Fruit fly (Drosophila melanogaster) whole organism, embryonic: ENCODE results near the gene CG16719.
A peak's percentile ranks its signal among the peaks of the same experiment; 100 is the strongest.

ENCODE experiments used
- Aef1 ChIP-seq: fragments of 200-800 bp; sonication (Bioruptor generic); IDR thresholded peaks from 3 replicates; pipeline ENCODE4 v1.3.6; 2022; ENCODE audit warnings: missing biosample characterization, missing genetic modification characterization
- CG10209 ChIP-seq: fragments of 200-800 bp; sonication (Bioruptor generic); optimal IDR thresholded peaks from 3 replicates; lab custom pipeline; 2017; ENCODE audit warnings: missing biosample characterization, mild to moderate bottlenecking, missing genetic modification characterization, missing genetic modification reagents
- CG10543 ChIP-seq: fragments of 200-800 bp; sonication (Bioruptor generic); optimal IDR thresholded peaks from 3 replicates; lab custom pipeline; 2017; ENCODE audit warnings: missing biosample characterization, mild to moderate bottlenecking, missing genetic modification characterization, moderate library complexity
- CG13624 ChIP-seq: fragments of 200-800 bp; sonication (Bioruptor generic); optimal IDR thresholded peaks from 2 replicates; lab custom pipeline; 2016; ENCODE audit warnings: missing biosample characterization, missing genetic modification characterization
- CG14710 ChIP-seq: fragments of 200-800 bp; sonication (Bioruptor generic); optimal IDR thresholded peaks from 3 replicates; lab custom pipeline; 2019; ENCODE audit warnings: missing biosample characterization, mild to moderate bottlenecking, missing genetic modification characterization, moderate library complexity
- CG1832 ChIP-seq: fragments of 200-800 bp; sonication (Bioruptor generic); optimal IDR thresholded peaks from 2 replicates; lab custom pipeline; 2017; ENCODE audit warnings: missing biosample characterization, mild to moderate bottlenecking, missing genetic modification characterization, inconsistent platforms
- CG18599 ChIP-seq: fragments of 200-800 bp; sonication (Bioruptor generic); optimal IDR thresholded peaks from 3 replicates; lab custom pipeline; 2017; ENCODE audit warnings: missing biosample characterization, missing genetic modification characterization, mild to moderate bottlenecking, moderate library complexity, missing genetic modification reagents
- CG2116 ChIP-seq: fragments of 200-800 bp; sonication (Bioruptor generic); optimal IDR thresholded peaks from 3 replicates; lab custom pipeline; 2018; ENCODE audit warnings: missing biosample characterization, mild to moderate bottlenecking, missing genetic modification characterization
- CG30403 ChIP-seq: fragments of 200-800 bp; sonication (Bioruptor generic); optimal IDR thresholded peaks from 3 replicates; lab custom pipeline; 2016; ENCODE audit warnings: missing biosample characterization, missing genetic modification characterization
- CG3065 ChIP-seq: fragments of 200-800 bp; sonication (Bioruptor generic); optimal IDR thresholded peaks from 2 replicates; lab custom pipeline; 2016; ENCODE audit warnings: missing biosample characterization, missing genetic modification characterization
- CG3847 ChIP-seq: fragments of 200-800 bp; sonication (Bioruptor generic); IDR thresholded peaks from 2 replicates; pipeline ENCODE4 v1.3.6; 2022; ENCODE audit warnings: missing biosample characterization, missing genetic modification characterization
- CG4282 ChIP-seq: fragments of 200-800 bp; sonication (Bioruptor generic); optimal IDR thresholded peaks from 2 replicates; lab custom pipeline; 2016; ENCODE audit warnings: missing biosample characterization, missing genetic modification characterization
- CG6683 ChIP-seq: fragments of 200-800 bp; sonication (Bioruptor generic); optimal IDR thresholded peaks from 2 replicates; lab custom pipeline; 2017; ENCODE audit warnings: missing biosample characterization, mild to moderate bottlenecking, missing genetic modification characterization, missing genetic modification reagents
- CG7271 ChIP-seq: fragments of 200-800 bp; sonication (Bioruptor generic); optimal IDR thresholded peaks from 2 replicates; lab custom pipeline; 2018; ENCODE audit warnings: missing biosample characterization, mild to moderate bottlenecking, missing genetic modification characterization, moderate library complexity
- CG7928 ChIP-seq: fragments of 200-800 bp; sonication (Bioruptor generic); optimal IDR thresholded peaks from 2 replicates; lab custom pipeline; 2017; ENCODE audit warnings: missing biosample characterization, mild to moderate bottlenecking, missing genetic modification characterization
- CG8290 ChIP-seq, 3 experiments: fragments of 200-800 bp; sonication (Bioruptor generic); optimal IDR thresholded peaks; 2 replicates each; lab custom pipeline; 2016 to 2019; ENCODE audit warnings: missing biosample characterization in 3 of 3, missing genetic modification characterization in 3 of 3, mild to moderate bottlenecking in 2 of 3, moderate library complexity in 1 of 3
- CG8924 ChIP-seq: fragments of 200-800 bp; optimal IDR thresholded peaks from 3 replicates; lab custom pipeline; 2019; ENCODE audit warnings: missing biosample characterization, mild to moderate bottlenecking, missing genetic modification characterization, moderate library complexity
- CG8944 ChIP-seq: fragments of 200-800 bp; sonication (Bioruptor generic); optimal IDR thresholded peaks from 3 replicates; lab custom pipeline; 2016; ENCODE audit warnings: missing biosample characterization, missing genetic modification characterization
- ERR ChIP-seq: fragments of 200-800 bp; sonication (Bioruptor generic); optimal IDR thresholded peaks from 2 replicates; lab custom pipeline; 2016; ENCODE audit warnings: missing biosample characterization, missing genetic modification characterization
- Eip74EF ChIP-seq, 2 experiments: fragments of 200-800 bp in 1 of 2; fragments of >200 bp in 1 of 2; sonication (Bioruptor generic) in 1 of 2; optimal IDR thresholded peaks; 2 replicates each; lab custom pipeline; 2017 to 2019; ENCODE audit warnings: missing biosample characterization in 2 of 2, missing genetic modification characterization in 2 of 2, mild to moderate bottlenecking in 1 of 2, moderate library complexity in 1 of 2
- GATAe ChIP-seq: fragments of 200-800 bp; sonication (Bioruptor generic); conservative IDR thresholded peaks from 2 replicates; pipeline ENCODE4 v1.3.6; 2022; ENCODE audit warnings: missing biosample characterization, missing genetic modification characterization
- Gsc ChIP-seq: fragments of 200-800 bp; sonication (Bioruptor generic); IDR thresholded peaks from 2 replicates; pipeline ENCODE4 v1.3.6; 2022; ENCODE audit warnings: missing biosample characterization, missing genetic modification characterization
- HHEX ChIP-seq: fragments of 200-800 bp; sonication (Bioruptor generic); optimal IDR thresholded peaks from 3 replicates; lab custom pipeline; 2017; ENCODE audit warnings: missing biosample characterization, mild to moderate bottlenecking, missing genetic modification characterization, missing genetic modification reagents
- Hmr ChIP-seq: fragments of 200-800 bp; sonication (Bioruptor generic); optimal IDR thresholded peaks from 3 replicates; lab custom pipeline; 2017; ENCODE audit warnings: mild to moderate bottlenecking, missing biosample characterization, missing genetic modification reagents, missing genetic modification characterization
- Rx ChIP-seq: fragments of 200-800 bp; sonication (Bioruptor generic); IDR thresholded peaks from 2 replicates; pipeline ENCODE4 v1.3.6; 2022; ENCODE audit warnings: missing biosample characterization, missing genetic modification characterization
- Scr ChIP-seq: fragments of 200-800 bp; sonication (Bioruptor generic); IDR thresholded peaks from 2 replicates; pipeline ENCODE4 v1.3.6; 2022; ENCODE audit warnings: missing biosample characterization, missing genetic modification characterization; ENCODE audit not compliant: partially characterized antibody
- Usf ChIP-seq: fragments of 200-800 bp; sonication (Bioruptor generic); optimal IDR thresholded peaks from 2 replicates; lab custom pipeline; 2017; ENCODE audit warnings: missing genotype, missing biosample characterization, missing genetic modification characterization
- ara ChIP-seq: fragments of 200-800 bp; sonication (Bioruptor generic); IDR thresholded peaks from 2 replicates; pipeline ENCODE4 v1.3.6; 2022; ENCODE audit warnings: missing biosample characterization, missing genetic modification characterization
- cg ChIP-seq: fragments of 200-800 bp; sonication (Bioruptor generic); optimal IDR thresholded peaks from 3 replicates; lab custom pipeline; 2019; ENCODE audit warnings: missing biosample characterization, mild to moderate bottlenecking, missing genetic modification characterization, moderate library complexity
- corto ChIP-seq: fragments of 200-800 bp; sonication (Bioruptor generic); optimal IDR thresholded peaks from 2 replicates; lab custom pipeline; 2016; ENCODE audit warnings: missing biosample characterization, mild to moderate bottlenecking, missing genetic modification characterization, moderate library complexity
- en ChIP-seq: fragments of 200-800 bp; sonication (Bioruptor generic); optimal IDR thresholded peaks from 2 replicates; lab custom pipeline; 2016; ENCODE audit warnings: missing biosample characterization, missing genetic modification characterization
- esg ChIP-seq: fragments of 200-800 bp; sonication (Bioruptor generic); conservative IDR thresholded peaks from 2 replicates; pipeline ENCODE4 v1.3.6; 2022; ENCODE audit warnings: missing biosample characterization, missing genetic modification characterization
- ewg ChIP-seq: fragments of 200-800 bp; sonication (Bioruptor generic); optimal IDR thresholded peaks from 3 replicates; lab custom pipeline; 2017; ENCODE audit warnings: mild to moderate bottlenecking, missing biosample characterization, missing genetic modification reagents, missing genetic modification characterization
- exex ChIP-seq: fragments of 200-800 bp; sonication (Bioruptor generic); optimal IDR thresholded peaks from 4 replicates; lab custom pipeline; 2018; ENCODE audit warnings: missing biosample characterization, mild to moderate bottlenecking, missing genetic modification characterization, moderate library complexity
- fd96Cb ChIP-seq: fragments of 200-800 bp; sonication (Bioruptor generic); optimal IDR thresholded peaks from 2 replicates; lab custom pipeline; 2018; ENCODE audit warnings: missing biosample characterization, mild to moderate bottlenecking, missing genetic modification characterization, moderate library complexity
- fru ChIP-seq: fragments of >200 bp; optimal IDR thresholded peaks from 2 replicates; lab custom pipeline; 2017
- gce ChIP-seq: fragments of 200-800 bp; sonication (Bioruptor generic); IDR thresholded peaks from 3 replicates; pipeline ENCODE4 v1.3.6; 2022; ENCODE audit warnings: missing biosample characterization, missing genetic modification characterization
- gcm2 ChIP-seq: fragments of 200-800 bp; sonication (Bioruptor generic); optimal IDR thresholded peaks from 2 replicates; lab custom pipeline; 2016; ENCODE audit warnings: missing biosample characterization, missing genetic modification characterization
- ind ChIP-seq: fragments of 200-800 bp; sonication (Bioruptor generic); optimal IDR thresholded peaks from 3 replicates; lab custom pipeline; 2016; ENCODE audit warnings: missing biosample characterization, missing genetic modification characterization
- mld ChIP-seq: fragments of 200-800 bp; sonication (Bioruptor generic); IDR thresholded peaks from 3 replicates; pipeline ENCODE4 v1.3.6; 2022; ENCODE audit warnings: missing biosample characterization, missing genetic modification characterization; ENCODE audit not compliant: partially characterized antibody
- nau ChIP-seq: fragments of 200-800 bp; sonication (Bioruptor generic); optimal IDR thresholded peaks from 3 replicates; lab custom pipeline; 2017; ENCODE audit warnings: missing biosample characterization, mild to moderate bottlenecking, missing genetic modification characterization, missing genetic modification reagents
- oc ChIP-seq: fragments of 200-800 bp; sonication (Bioruptor generic); optimal IDR thresholded peaks from 2 replicates; lab custom pipeline; 2018; ENCODE audit warnings: missing biosample characterization, mild to moderate bottlenecking, missing genetic modification characterization, moderate library complexity
- pros ChIP-seq: fragments of 200-800 bp; sonication (Bioruptor generic); optimal IDR thresholded peaks from 3 replicates; lab custom pipeline; 2019; ENCODE audit warnings: missing biosample characterization, mild to moderate bottlenecking, missing genetic modification characterization, moderate library complexity
- pum ChIP-seq: fragments of 200-800 bp; sonication (Bioruptor generic); optimal IDR thresholded peaks from 2 replicates; lab custom pipeline; 2016; ENCODE audit warnings: missing biosample characterization, missing genetic modification characterization
- run ChIP-seq: fragments of 200-800 bp; sonication (Bioruptor generic); optimal IDR thresholded peaks from 3 replicates; lab custom pipeline; 2018; ENCODE audit warnings: missing biosample characterization, mild to moderate bottlenecking, missing genetic modification characterization
- schlank ChIP-seq: fragments of 200-800 bp; sonication (Bioruptor generic); optimal IDR thresholded peaks from 2 replicates; lab custom pipeline; 2018; ENCODE audit warnings: missing biosample characterization, mild to moderate bottlenecking, missing genetic modification characterization
- stwl ChIP-seq: fragments of 200-800 bp; sonication (Bioruptor generic); optimal IDR thresholded peaks from 3 replicates; lab custom pipeline; 2018; ENCODE audit warnings: missing biosample characterization, mild to moderate bottlenecking, missing genetic modification characterization, moderate library complexity
- usp ChIP-seq: fragments of >200 bp; optimal IDR thresholded peaks from 2 replicates; lab custom pipeline; 2017; ENCODE audit warnings: missing biosample characterization, missing genetic modification characterization

The CG16719 gene

dm6 chr3L:9713828-9714536, 29.0 kb downstream of the CG16719 start, which contains the start of gene vsg (continued):
- TF ChIP-seq pum (GFP tag; lab: Kevin White, UChicago): peak; percentile 13
- peak; percentile 83 for TF ChIP-seq Scr
- TF ChIP-seq cg: no peak
- peak; percentile 79; the same call in 2 of the 3 replicates for TF ChIP-seq mld (GFP tag; lab: Robert Waterston, UW)
- TF ChIP-seq CG2116 (GFP tag; lab: Kevin White, UChicago): peak; percentile 67
- TF ChIP-seq CG3065: peak; percentile 13
- peak; percentile 46 for TF ChIP-seq oc
- TF ChIP-seq gcm2 (GFP tag; lab: Kevin White, UChicago): peak; percentile 66
- peak; percentile 78 for TF ChIP-seq CG18599
- TF ChIP-seq CG8944 (GFP tag; lab: Kevin White, UChicago): no peak
- no peak for TF ChIP-seq en (GFP tag; lab: Kevin White, UChicago)
- TF ChIP-seq Hmr (GFP tag; lab: Kevin White, UChicago): peak; percentile 75
- peak; percentile 58; the same call in 1 of the 2 replicates for TF ChIP-seq GATAe (GFP tag; lab: Robert Waterston, UW)
- no peak for TF ChIP-seq CG7271 (tag; lab: Kevin White, UChicago)
- TF ChIP-seq stwl: peak; percentile 14
- peak; percentile 92 for TF ChIP-seq CG7928
- no peak for TF ChIP-seq corto (GFP tag; lab: Kevin White, UChicago)
- TF ChIP-seq Eip74EF (GFP tag; optimal IDR thresholded peaks at IDR 0.05; lab: Kevin White, UChicago): peak in 1 of 2 experiments; percentile 64
- TF ChIP-seq Gsc (GFP tag; lab: Robert Waterston, UW): no peak
- TF ChIP-seq Rx (GFP tag; lab: Robert Waterston, UW): no peak
- TF ChIP-seq CG14710 (tag; lab: Kevin White, UChicago): peak; percentile 94
- TF ChIP-seq CG1832: no peak
- peak; percentile 19 for TF ChIP-seq schlank
- peak; percentile 9 for TF ChIP-seq HHEX (GFP tag; lab: Kevin White, UChicago)
- peak; percentile 88 for TF ChIP-seq CG30403
- TF ChIP-seq nau (GFP tag; lab: Kevin White, UChicago): no peak
- TF ChIP-seq CG6683 (GFP tag; lab: Kevin White, UChicago): peak; percentile 35
- TF ChIP-seq Aef1: peak; percentile 55; the same call in 2 of the 3 replicates
- no peak for TF ChIP-seq ERR (GFP tag; lab: Kevin White, UChicago)
- peak; percentile 62 for TF ChIP-seq CG3847 (GFP tag; lab: Robert Waterston, UW)
- TF ChIP-seq ara: peak; percentile 33; the same call in 1 of the 2 replicates
- TF ChIP-seq esg (GFP tag; lab: Robert Waterston, UW): peak; percentile 72; the same call in 1 of the 2 replicates
- TF ChIP-seq fd96Cb: peak; percentile 80
- peak; percentile 82 for TF ChIP-seq CG10209
- TF ChIP-seq Usf (GFP tag; lab: Kevin White, UChicago): peak; percentile 69
- no peak for TF ChIP-seq gce (GFP tag; lab: Robert Waterston, UW)
- peak; percentile 22 for TF ChIP-seq CG8290 (GFP tag; optimal IDR thresholded peaks at IDR 0.05; lab: Kevin White, UChicago)
- TF ChIP-seq CG8290 (tag; optimal IDR thresholded peaks at IDR 0.05; lab: Kevin White, UChicago): peak in 1 of 2 experiments; percentile 76
- TF ChIP-seq CG4282 (GFP tag; lab: Kevin White, UChicago): no peak
- TF ChIP-seq ind: peak; percentile 72
- TF ChIP-seq CG13624 (GFP tag; lab: Kevin White, UChicago): peak; percentile 78
- peak; percentile 91 for TF ChIP-seq CG8924 (tag; lab: Kevin White, UChicago)
- peak; percentile 32 for TF ChIP-seq run (tag; lab: Kevin White, UChicago)
- no peak for TF ChIP-seq usp (GFP tag; lab: Kevin White, UChicago)
- peak; percentile 90 for TF ChIP-seq CG10543
- peak; percentile 59 for TF ChIP-seq ewg (GFP tag; lab: Kevin White, UChicago)
- peak; percentile 17 for TF ChIP-seq pros (GFP tag; lab: Kevin White, UChicago)
- TF ChIP-seq exex (tag; lab: Kevin White, UChicago): peak; percentile 52
- no peak for TF ChIP-seq fru (lab: Kevin White, UChicago)
